Fruit fly (Drosophila melanogaster) S2 (cell line): ENCODE results near the gene CG9330.

Experiments
- CG8478 ChIP-seq: fragments of >200 bp; optimal IDR thresholded peaks from 2 replicates; lab custom pipeline; 2018
- CTCF ChIP-seq, 2 experiments: fragments of >200 bp; optimal IDR thresholded peaks; 2 replicates each; lab custom pipeline; 2018

- TF ChIP-seq CG8478 (no peak), CTCF (optimal IDR thresholded peaks at IDR 0.05; lab: Kevin White, UChicago) (no peak)
Measured at dm6 chr3L:19557197-19557995, 28.7 kb upstream of the CG9330 start.
